Fruit fly (Drosophila melanogaster) whole organism, embryonic: ENCODE data around the gene CG15515.

Source experiments
- Atf6 ChIP-seq: fragments of 200-800 bp; sonication (Bioruptor generic); IDR thresholded peaks from 2 replicates; pipeline ENCODE4 v1.3.6; 2022; ENCODE audit warnings: missing biosample characterization, missing genetic modification characterization
- BEAF-32 ChIP-seq: fragments of 200-800 bp; sonication (Bioruptor generic); optimal IDR thresholded peaks from 3 replicates; lab custom pipeline; 2017; ENCODE audit warnings: missing biosample characterization, missing genetic modification characterization, mild to moderate bottlenecking, moderate library complexity, missing genetic modification reagents
- CG13775 ChIP-seq: fragments of 200-800 bp; sonication (Bioruptor generic); optimal IDR thresholded peaks from 3 replicates; lab custom pipeline; 2017; ENCODE audit warnings: missing biosample characterization, mild to moderate bottlenecking, missing genetic modification characterization
- CG17328 ChIP-seq: fragments of 200-800 bp; sonication (Bioruptor generic); IDR thresholded peaks from 2 replicates; pipeline ENCODE4 v1.3.6; 2022; ENCODE audit warnings: missing biosample characterization, missing genetic modification characterization
- CG17829 ChIP-seq: fragments of 200-800 bp; optimal IDR thresholded peaks from 2 replicates; lab custom pipeline; 2019; ENCODE audit warnings: missing biosample characterization, mild to moderate bottlenecking, missing genetic modification characterization, moderate library complexity
- CG18764 ChIP-seq: fragments of 200-800 bp; sonication (Bioruptor generic); optimal IDR thresholded peaks from 3 replicates; lab custom pipeline; 2016; ENCODE audit warnings: missing biosample characterization, missing genetic modification characterization
- CG2116 ChIP-seq: fragments of 200-800 bp; sonication (Bioruptor generic); optimal IDR thresholded peaks from 3 replicates; lab custom pipeline; 2018; ENCODE audit warnings: missing biosample characterization, mild to moderate bottlenecking, missing genetic modification characterization
- CG2129 ChIP-seq: fragments of 200-800 bp; sonication (Bioruptor generic); IDR thresholded peaks from 2 replicates; pipeline ENCODE4 v1.3.6; 2022; ENCODE audit warnings: missing biosample characterization, missing genetic modification characterization; ENCODE audit not compliant: partially characterized antibody
- CG34422 ChIP-seq: fragments of 200-800 bp; sonication (Bioruptor generic); IDR thresholded peaks from 3 replicates; pipeline ENCODE4 v1.3.6; 2022; ENCODE audit warnings: missing biosample characterization, missing genetic modification characterization
- CG3847 ChIP-seq: fragments of 200-800 bp; sonication (Bioruptor generic); IDR thresholded peaks from 2 replicates; pipeline ENCODE4 v1.3.6; 2022; ENCODE audit warnings: missing biosample characterization, missing genetic modification characterization
- CG4404 ChIP-seq: fragments of 200-800 bp; sonication (Bioruptor generic); IDR thresholded peaks from 2 replicates; pipeline ENCODE4 v1.3.6; 2022; ENCODE audit warnings: missing biosample characterization, missing genetic modification characterization
- CG6791 ChIP-seq: fragments of 200-800 bp; sonication (Bioruptor generic); IDR thresholded peaks from 3 replicates; pipeline ENCODE4 v1.3.6; 2022; ENCODE audit warnings: missing biosample characterization, missing genetic modification characterization; ENCODE audit not compliant: partially characterized antibody
- CG7271 ChIP-seq: fragments of 200-800 bp; sonication (Bioruptor generic); optimal IDR thresholded peaks from 2 replicates; lab custom pipeline; 2018; ENCODE audit warnings: missing biosample characterization, mild to moderate bottlenecking, missing genetic modification characterization, moderate library complexity
- CG7963 ChIP-seq: fragments of 200-800 bp; sonication (Bioruptor generic); IDR thresholded peaks from 3 replicates; pipeline ENCODE4 v1.3.6; 2022; ENCODE audit warnings: missing biosample characterization, missing genetic modification characterization; ENCODE audit not compliant: partially characterized antibody
- CG9437 ChIP-seq: fragments of 200-800 bp; sonication (Bioruptor generic); optimal IDR thresholded peaks from 2 replicates; lab custom pipeline; 2018; ENCODE audit warnings: missing biosample characterization, mild to moderate bottlenecking, missing genetic modification characterization
- CG9817 ChIP-seq: fragments of 200-800 bp; sonication (Bioruptor generic); optimal IDR thresholded peaks from 2 replicates; lab custom pipeline; 2018; ENCODE audit warnings: missing biosample characterization, mild to moderate bottlenecking, missing genetic modification characterization, moderate library complexity
- Dll ChIP-seq: fragments of 200-800 bp; sonication (Bioruptor generic); IDR thresholded peaks from 4 replicates; pipeline ENCODE4 v1.3.6; 2022; ENCODE audit warnings: missing biosample characterization, missing genetic modification characterization; ENCODE audit not compliant: partially characterized antibody
- Dp ChIP-seq: fragments of 200-800 bp; sonication (Bioruptor generic); optimal IDR thresholded peaks from 2 replicates; lab custom pipeline; 2018; ENCODE audit warnings: missing biosample characterization, mild to moderate bottlenecking, missing genetic modification characterization, moderate library complexity
- Dref ChIP-seq: fragments of 200-800 bp; sonication (Bioruptor generic); IDR thresholded peaks from 2 replicates; pipeline ENCODE4 v1.3.6; 2022; ENCODE audit warnings: missing biosample characterization, missing genetic modification characterization
- E2f2 ChIP-seq: fragments of 200-800 bp; sonication (Bioruptor generic); IDR thresholded peaks from 2 replicates; pipeline ENCODE4 v1.3.6; 2022; ENCODE audit warnings: missing biosample characterization, missing genetic modification characterization
- H2.0 ChIP-seq: fragments of 200-800 bp; sonication (Bioruptor generic); IDR thresholded peaks from 2 replicates; pipeline ENCODE4 v1.3.6; 2022; ENCODE audit warnings: missing biosample characterization, missing genetic modification characterization
- HLH3B ChIP-seq: fragments of 200-800 bp; sonication (Bioruptor generic); IDR thresholded peaks from 2 replicates; pipeline ENCODE4 v1.3.6; 2022; ENCODE audit warnings: missing biosample characterization, missing genetic modification characterization
- MESR4 ChIP-seq: fragments of 200-800 bp; sonication (Bioruptor generic); optimal IDR thresholded peaks from 2 replicates; lab custom pipeline; 2018; ENCODE audit warnings: missing biosample characterization, mild to moderate bottlenecking, missing genetic modification characterization, moderate library complexity
- Opbp ChIP-seq: fragments of 200-800 bp; sonication (Bioruptor generic); IDR thresholded peaks from 3 replicates; pipeline ENCODE4 v1.3.6; 2022; ENCODE audit warnings: missing biosample characterization, missing genetic modification characterization; ENCODE audit not compliant: partially characterized antibody
- Optix ChIP-seq: fragments of 200-800 bp; sonication (Bioruptor generic); IDR thresholded peaks from 3 replicates; pipeline ENCODE4 v1.3.6; 2022; ENCODE audit warnings: missing biosample characterization, missing genetic modification characterization
- Sin3A ChIP-seq: fragments of >200 bp; optimal IDR thresholded peaks from 2 replicates; lab custom pipeline; 2018
- Sox102F ChIP-seq: fragments of 200-800 bp; sonication (Bioruptor generic); optimal IDR thresholded peaks from 2 replicates; lab custom pipeline; 2018; ENCODE audit warnings: missing biosample characterization, mild to moderate bottlenecking, missing genetic modification characterization, moderate library complexity
- amos ChIP-seq: fragments of 200-800 bp; sonication (Bioruptor generic); IDR thresholded peaks from 2 replicates; pipeline ENCODE4 v1.3.6; 2022; ENCODE audit warnings: missing biosample characterization, missing genetic modification characterization; ENCODE audit not compliant: partially characterized antibody
- ato ChIP-seq: fragments of 200-800 bp; sonication (Bioruptor generic); IDR thresholded peaks from 2 replicates; pipeline ENCODE4 v1.3.6; 2022; ENCODE audit warnings: missing biosample characterization, missing genetic modification characterization; ENCODE audit not compliant: partially characterized antibody
- bbx ChIP-seq: fragments of 200-800 bp; sonication (Bioruptor generic); IDR thresholded peaks from 2 replicates; pipeline ENCODE4 v1.3.6; 2022; ENCODE audit warnings: missing biosample characterization, missing genetic modification characterization; ENCODE audit not compliant: partially characterized antibody
- bigmax ChIP-seq: fragments of 200-800 bp; sonication (Bioruptor generic); optimal IDR thresholded peaks from 2 replicates; lab custom pipeline; 2018; ENCODE audit warnings: missing biosample characterization, mild to moderate bottlenecking, missing genetic modification characterization
- chinmo ChIP-seq: fragments of 200-800 bp; sonication (Bioruptor generic); IDR thresholded peaks from 4 replicates; pipeline ENCODE4 v1.3.6; 2022; ENCODE audit warnings: missing biosample characterization, missing genetic modification characterization; ENCODE audit not compliant: partially characterized antibody
- ci ChIP-seq: fragments of 200-800 bp; sonication (Bioruptor generic); IDR thresholded peaks from 3 replicates; pipeline ENCODE4 v1.3.6; 2022; ENCODE audit warnings: missing biosample characterization, missing genetic modification characterization
- crp ChIP-seq, 2 experiments: fragments of 200-800 bp; sonication (Bioruptor generic); optimal IDR thresholded peaks; 2 replicates in 1 of 2; 3 replicates in 1 of 2; lab custom pipeline; 2017; ENCODE audit warnings: missing biosample characterization in 2 of 2, missing genetic modification characterization in 2 of 2, mild to moderate bottlenecking in 1 of 2, moderate library complexity in 1 of 2
- hb ChIP-seq: fragments of 200-800 bp; sonication (Bioruptor generic); IDR thresholded peaks from 3 replicates; pipeline ENCODE4 v1.3.6; 2022; ENCODE audit warnings: missing biosample characterization, missing genetic modification characterization; ENCODE audit not compliant: partially characterized antibody
- hbn ChIP-seq: fragments of 200-800 bp; sonication (Bioruptor generic); IDR thresholded peaks from 2 replicates; pipeline ENCODE4 v1.3.6; 2022; ENCODE audit warnings: missing biosample characterization, missing genetic modification characterization; ENCODE audit not compliant: partially characterized antibody
- lilli ChIP-seq: fragments of 200-800 bp; sonication (Bioruptor generic); optimal IDR thresholded peaks from 3 replicates; lab custom pipeline; 2016; ENCODE audit warnings: missing biosample characterization, missing genetic modification characterization
- mld ChIP-seq: fragments of 200-800 bp; sonication (Bioruptor generic); IDR thresholded peaks from 3 replicates; pipeline ENCODE4 v1.3.6; 2022; ENCODE audit warnings: missing biosample characterization, missing genetic modification characterization; ENCODE audit not compliant: partially characterized antibody
- pzg ChIP-seq: fragments of 200-800 bp; sonication (Bioruptor generic); optimal IDR thresholded peaks from 3 replicates; lab custom pipeline; 2018; ENCODE audit warnings: missing biosample characterization, mild to moderate bottlenecking, missing genetic modification characterization, moderate library complexity
- sna ChIP-seq: fragments of 200-800 bp; sonication (Bioruptor generic); IDR thresholded peaks from 2 replicates; pipeline ENCODE4 v1.3.6; 2022; ENCODE audit warnings: missing biosample characterization, missing genetic modification characterization; ENCODE audit not compliant: partially characterized antibody
- so ChIP-seq: fragments of 200-800 bp; sonication (Bioruptor generic); IDR thresholded peaks from 3 replicates; pipeline ENCODE4 v1.3.6; 2022; ENCODE audit warnings: missing biosample characterization, missing genetic modification characterization
- ssp ChIP-seq: fragments of 200-800 bp; sonication (Bioruptor generic); IDR thresholded peaks from 2 replicates; pipeline ENCODE4 v1.3.6; 2022; ENCODE audit warnings: missing biosample characterization, missing genetic modification characterization
- tna ChIP-seq: fragments of 200-800 bp; sonication (Bioruptor generic); IDR thresholded peaks from 2 replicates; pipeline ENCODE4 v1.3.6; 2022; ENCODE audit warnings: missing biosample characterization, missing genetic modification characterization; ENCODE audit not compliant: partially characterized antibody
- unc-4 ChIP-seq: fragments of 200-800 bp; sonication (Bioruptor generic); IDR thresholded peaks from 2 replicates; pipeline ENCODE4 v1.3.6; 2022; ENCODE audit warnings: missing biosample characterization, missing genetic modification characterization; ENCODE audit not compliant: partially characterized antibody
- vnd ChIP-seq: fragments of 200-800 bp; sonication (Bioruptor generic); IDR thresholded peaks from 3 replicates; pipeline ENCODE4 v1.3.6; 2022; ENCODE audit warnings: missing biosample characterization, missing genetic modification characterization; ENCODE audit not compliant: partially characterized antibody
- wor ChIP-seq: fragments of 200-800 bp; sonication (Bioruptor generic); IDR thresholded peaks from 2 replicates; pipeline ENCODE4 v1.3.6; 2022; ENCODE audit warnings: missing biosample characterization, missing genetic modification characterization
- zen2 ChIP-seq: fragments of 200-800 bp; sonication (Bioruptor generic); IDR thresholded peaks from 3 replicates; pipeline ENCODE4 v1.3.6; 2022; ENCODE audit warnings: missing biosample characterization, missing genetic modification characterization; ENCODE audit not compliant: partially characterized antibody

Gene CG15515

dm6 chr3R:29935756-29936155 is 30.5 kb downstream of the CG15515 start, which contains the start of the genes eIF2Balpha and Vps13B (continued):
- peak; percentile 83 for TF ChIP-seq Dll
- TF ChIP-seq lilli, result no peak
- peak; percentile 84 for TF ChIP-seq mld
- peak; percentile 87 for TF ChIP-seq ato (GFP tag; lab: Robert Waterston, UW)
- TF ChIP-seq E2f2 (GFP tag; lab: Robert Waterston, UW), result 0 out of 2 replicates have a peak, but pooled peaks have one; percentile 22
- TF ChIP-seq amos (GFP tag; lab: Robert Waterston, UW), result peak; percentile 70
- TF ChIP-seq CG2129 (GFP tag; lab: Robert Waterston, UW), result 0 out of 2 replicates have a peak, but pooled peaks have one; percentile 15
- TF ChIP-seq pzg, result peak; percentile 69
- peak; percentile 53; the same call in 1 of the 3 replicates for TF ChIP-seq vnd
- peak in 1 of 2 experiments; percentile 87 for TF ChIP-seq crp (GFP tag; optimal IDR thresholded peaks at IDR 0.05; lab: Kevin White, UChicago)
- no peak for TF ChIP-seq CG4404 (GFP tag; lab: Robert Waterston, UW)
- peak; percentile 91 for TF ChIP-seq tna (GFP tag; lab: Robert Waterston, UW)
- peak; percentile 29 for TF ChIP-seq CG2116 (GFP tag; lab: Kevin White, UChicago)
- TF ChIP-seq so (GFP tag; lab: Robert Waterston, UW), result peak; percentile 35; the same call in 1 of the 3 replicates
- TF ChIP-seq CG7271, result no peak
- TF ChIP-seq chinmo, result peak; percentile 87; the same call in 2 of the 4 replicates
- peak; percentile 78 for TF ChIP-seq hb
- TF ChIP-seq ci (GFP tag; lab: Robert Waterston, UW), result peak; percentile 40; the same call in 1 of the 3 replicates
- peak; percentile 96 for TF ChIP-seq CG7963 (GFP tag; lab: Robert Waterston, UW)
- TF ChIP-seq sna (GFP tag; lab: Robert Waterston, UW), result peak; percentile 81
- peak; percentile 54 for TF ChIP-seq Sox102F
- no peak for TF ChIP-seq CG17328 (GFP tag; lab: Robert Waterston, UW)
- TF ChIP-seq unc-4, result peak; percentile 66
- TF ChIP-seq wor (GFP tag; lab: Robert Waterston, UW), result 0 out of 2 replicates have a peak, but pooled peaks have one; percentile 19
- TF ChIP-seq Optix (GFP tag; lab: Robert Waterston, UW), result 0 out of 3 replicates have a peak, but pooled peaks have one; percentile 35
- peak; percentile 45; the same call in 1 of the 2 replicates for TF ChIP-seq HLH3B (GFP tag; lab: Robert Waterston, UW)
- TF ChIP-seq Opbp (GFP tag; lab: Robert Waterston, UW), result peak; percentile 87; the same call in 2 of the 3 replicates
- TF ChIP-seq Dref (GFP tag; lab: Robert Waterston, UW), result peak; percentile 88
- TF ChIP-seq CG34422 (GFP tag; lab: Robert Waterston, UW), result peak; percentile 61; the same call in 1 of the 3 replicates
- TF ChIP-seq H2.0 (GFP tag; lab: Robert Waterston, UW), result peak; percentile 32; the same call in 1 of the 2 replicates
- peak; percentile 80 for TF ChIP-seq bigmax (GFP tag; lab: Kevin White, UChicago)
- peak; percentile 9 for TF ChIP-seq Dp (GFP tag; lab: Kevin White, UChicago)
- 0 out of 2 replicates have a peak, but pooled peaks have one; percentile 33 for TF ChIP-seq Atf6 (GFP tag; lab: Robert Waterston, UW)
- no peak for TF ChIP-seq CG9817
- TF ChIP-seq CG13775 (GFP tag; lab: Kevin White, UChicago), result peak; percentile 83
- TF ChIP-seq zen2 (GFP tag; lab: Robert Waterston, UW), result peak; percentile 100
- TF ChIP-seq CG6791 (GFP tag; lab: Robert Waterston, UW), result peak; percentile 99
- TF ChIP-seq Sin3A (lab: Kevin White, UChicago), result peak; percentile 12
- TF ChIP-seq ssp (GFP tag; lab: Robert Waterston, UW), result 0 out of 2 replicates have a peak, but pooled peaks have one; percentile 7
- peak; percentile 94 for TF ChIP-seq bbx (GFP tag; lab: Robert Waterston, UW)
- TF ChIP-seq MESR4 (GFP tag; lab: Kevin White, UChicago), result peak; percentile 35
- peak; percentile 100 for TF ChIP-seq CG18764 (GFP tag; lab: Kevin White, UChicago)
- no peak for TF ChIP-seq CG17829 (tag; lab: Kevin White, UChicago)
- TF ChIP-seq hbn (GFP tag; lab: Robert Waterston, UW), result peak; percentile 68
- 0 out of 2 replicates have a peak, but pooled peaks have one; percentile 23 for TF ChIP-seq CG3847
- peak; percentile 8 for TF ChIP-seq BEAF-32 (GFP tag; lab: Kevin White, UChicago)
- peak; percentile 49 for TF ChIP-seq CG9437 (GFP tag; lab: Kevin White, UChicago)
